Worm (Caenorhabditis elegans) whole organism, early embryonic: ENCODE data around the gene ace-3.
A peak's percentile ranks its signal among the peaks of the same experiment; 100 is the strongest.

Experiments
- B0310.2 ChIP-seq: sonication (generic microtip); optimal IDR thresholded peaks from 2 replicates; lab custom pipeline; 2016; ENCODE audit warnings: mild to moderate bottlenecking, missing genetic modification characterization, missing compliant biosample characterization
- F13C5.2 ChIP-seq: sonication (generic microtip); optimal IDR thresholded peaks from 2 replicates; lab custom pipeline; 2017; ENCODE audit warnings: mild to moderate bottlenecking, missing genetic modification characterization, inconsistent platforms, missing compliant biosample characterization
- aly-1 ChIP-seq: sonication (generic microtip); optimal IDR thresholded peaks from 2 replicates; lab custom pipeline; 2016; ENCODE audit warnings: missing genetic modification characterization, missing compliant biosample characterization
- ama-1 ChIP-seq: fragments of 150-350 bp; optimal IDR thresholded peaks from 2 replicates; lab custom pipeline; 2014
- ceh-13 ChIP-seq: fragments of 200-800 bp; sonication (Bioruptor generic); optimal IDR thresholded peaks from 2 replicates; lab custom pipeline; 2018; ENCODE audit warnings: mild to moderate bottlenecking, missing genetic modification characterization, missing compliant biosample characterization
- ceh-36 ChIP-seq: sonication (generic microtip); optimal IDR thresholded peaks from 2 replicates; lab custom pipeline; 2016; ENCODE audit warnings: missing genetic modification characterization, inconsistent platforms, missing compliant biosample characterization
- ets-7 ChIP-seq: sonication (generic microtip); optimal IDR thresholded peaks from 2 replicates; lab custom pipeline; 2016; ENCODE audit warnings: missing genotype, missing genetic modification characterization, missing compliant biosample characterization
- flt-1 ChIP-seq: fragments of 200-800 bp; sonication (Bioruptor generic); IDR thresholded peaks from 2 replicates; pipeline ENCODE4 v1.3.6; 2022; ENCODE audit warnings: missing genetic modification characterization, missing compliant biosample characterization
- hmbx-1 ChIP-seq: sonication (generic microtip); optimal IDR thresholded peaks from 2 replicates; lab custom pipeline; 2016; ENCODE audit warnings: mild to moderate bottlenecking, missing genetic modification characterization, missing compliant biosample characterization
- hmg-4 ChIP-seq: fragments of 200-800 bp; sonication (Bioruptor generic); optimal IDR thresholded peaks from 2 replicates; lab custom pipeline; 2018; ENCODE audit warnings: mild to moderate bottlenecking, missing genetic modification characterization, missing compliant biosample characterization
- hnd-1 ChIP-seq: sonication (generic microtip); optimal IDR thresholded peaks from 2 replicates; lab custom pipeline; 2016; ENCODE audit warnings: missing genetic modification characterization, missing compliant biosample characterization
- pes-1 ChIP-seq: fragments of 200-800 bp; sonication (Bioruptor generic); IDR thresholded peaks from 2 replicates; pipeline ENCODE4 v1.3.6; 2022; ENCODE audit warnings: missing genetic modification reagents, missing genetic modification characterization, missing compliant biosample characterization
- scrt-1 ChIP-seq: fragments of 200-800 bp; sonication (Bioruptor generic); IDR thresholded peaks from 2 replicates; pipeline ENCODE4 v1.3.6; 2022; ENCODE audit warnings: missing genetic modification characterization, missing compliant biosample characterization
- sea-1 ChIP-seq: fragments of 200-800 bp; sonication (Bioruptor generic); conservative IDR thresholded peaks from 2 replicates; pipeline ENCODE4 v1.3.6; 2022; ENCODE audit warnings: missing genetic modification characterization, missing compliant biosample characterization
- tbx-11 ChIP-seq: fragments of 200-800 bp; sonication (Bioruptor generic); IDR thresholded peaks from 2 replicates; pipeline ENCODE4 v1.3.6; 2022; ENCODE audit warnings: missing genetic modification characterization, missing compliant biosample characterization
- tbx-37 ChIP-seq: fragments of 200-800 bp; sonication (Bioruptor generic); conservative IDR thresholded peaks from 2 replicates; pipeline ENCODE4 v1.3.6; 2022; ENCODE audit warnings: missing genetic modification reagents, missing genetic modification characterization, missing compliant biosample characterization
- tra-4 ChIP-seq: sonication (generic microtip); optimal IDR thresholded peaks from 2 replicates; lab custom pipeline; 2017; ENCODE audit warnings: missing genetic modification characterization, missing compliant biosample characterization

Gene ace-3

DNA sequence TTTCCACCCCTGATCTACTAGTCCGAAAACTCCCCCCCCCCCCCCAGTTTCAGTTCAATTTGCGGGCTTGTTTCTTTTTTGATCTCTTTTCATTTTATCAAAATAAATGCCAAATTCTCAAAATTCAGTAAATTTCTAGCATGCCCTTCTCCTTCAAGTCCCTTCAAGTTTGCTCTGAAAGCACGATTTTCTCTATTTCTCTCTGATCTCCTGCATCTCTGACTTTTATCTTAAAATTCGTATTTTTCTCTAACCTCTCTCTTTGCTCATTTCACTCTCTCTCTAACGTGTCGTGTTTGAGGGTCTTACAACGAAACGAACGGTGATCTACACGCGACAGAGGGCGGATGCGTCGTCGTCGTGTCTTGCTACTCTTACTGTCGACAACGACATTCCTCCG, at the start of gene ace-3:
Gene ace-3, plus strand, starts transcription at position 301 of the 400 bp plus-strand sequence.
- TF ChIP-seq aly-1 (no peak), ceh-13 (no peak), hmbx-1 (tag; lab: Kevin White, UChicago) (no peak), tra-4 (tag; lab: Kevin White, UChicago) (no peak)

DNA sequence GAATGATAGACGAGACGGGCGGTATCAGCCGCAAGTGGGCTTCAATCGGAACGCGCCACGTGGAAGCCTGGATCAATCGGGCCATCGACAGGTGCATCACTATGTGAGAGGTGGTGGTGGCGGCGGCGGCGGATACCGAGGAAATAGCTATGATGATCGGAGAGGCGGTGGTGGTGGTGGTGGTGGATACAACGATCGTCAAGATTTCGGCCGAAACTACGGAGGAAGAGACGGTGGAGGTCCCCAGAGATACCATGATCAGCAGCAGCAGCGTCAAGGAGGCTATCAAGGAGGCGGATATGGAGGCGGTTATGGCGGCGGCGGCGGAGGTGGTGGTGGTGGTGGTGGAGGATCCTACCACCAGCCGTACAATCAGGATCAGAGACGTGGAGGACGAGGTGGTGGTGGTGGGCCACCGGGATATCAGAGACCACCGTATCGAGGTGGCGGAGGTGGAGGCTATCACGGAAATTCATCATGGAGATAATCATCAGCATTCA, 40.0 kb upstream of the ace-3 start:
- TF ChIP-seq scrt-1 (GFP tag; lab: Robert Waterston, UW) (0 out of 2 replicates have a peak, but pooled peaks have one; percentile 56), tbx-37 (GFP tag; lab: Robert Waterston, UW) (no peak), hmbx-1 (tag; lab: Kevin White, UChicago) (no peak), ets-7 (tag; lab: Kevin White, UChicago) (no peak), tbx-11 (GFP tag; lab: Robert Waterston, UW) (no peak), hmg-4 (GFP tag; lab: Kevin White, UChicago) (no peak), ceh-13 (no peak)

DNA sequence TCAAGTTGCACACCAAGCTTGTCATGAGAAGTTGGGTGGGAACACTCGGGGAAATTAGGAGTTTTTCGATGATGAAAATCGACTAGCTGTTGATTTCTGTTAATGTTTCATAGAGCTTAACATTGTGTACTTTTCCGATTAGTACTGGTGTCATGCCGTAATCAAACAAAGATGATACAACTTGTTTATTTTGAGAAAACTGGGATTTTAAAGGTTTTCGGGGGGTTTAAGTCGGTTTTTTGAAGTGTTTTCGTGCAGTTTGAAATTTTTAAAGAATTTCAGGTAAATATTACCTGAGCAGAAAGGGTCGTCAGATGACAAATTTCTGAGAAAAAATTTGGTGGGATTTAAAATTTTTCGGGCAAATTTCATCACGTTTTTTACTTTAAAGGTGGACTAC, 33.9 kb upstream of the ace-3 start, which contains the start of gene eat-2:
Gene eat-2, minus strand, starts transcription at position 101 of the 400 bp plus-strand sequence.
- TF ChIP-seq F13C5.2 (tag; lab: Kevin White, UChicago) (no peak), ets-7 (tag; lab: Kevin White, UChicago) (no peak), tbx-11 (GFP tag; lab: Robert Waterston, UW) (no peak), ceh-36 (no peak), hnd-1 (no peak), ceh-13 (no peak), sea-1 (GFP tag; lab: Robert Waterston, UW) (no peak), aly-1 (no peak)

DNA sequence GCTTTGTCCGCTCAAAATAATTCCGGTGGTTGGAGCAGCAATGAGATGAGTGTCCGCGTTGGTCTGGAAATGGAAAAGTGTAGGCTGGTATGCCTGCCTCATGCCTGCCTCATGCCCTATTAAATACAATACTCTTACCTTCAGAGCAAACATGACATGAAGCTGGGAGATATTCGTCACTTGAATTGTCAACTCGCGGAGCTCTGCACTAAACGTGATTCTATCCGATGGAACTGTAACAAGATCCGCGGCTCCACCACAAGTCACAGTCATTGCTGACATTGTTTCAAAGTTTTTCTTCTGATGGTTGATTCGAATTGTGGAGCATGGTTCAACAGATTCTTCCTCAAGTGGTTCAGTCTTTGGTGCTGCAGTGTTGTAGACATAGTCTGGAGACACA, 32.3 kb upstream of the ace-3 start:
- TF ChIP-seq tbx-37 (GFP tag; lab: Robert Waterston, UW), result no peak
- no peak for TF ChIP-seq hmbx-1 (tag; lab: Kevin White, UChicago)
- TF ChIP-seq sea-1 (GFP tag; lab: Robert Waterston, UW), result no peak
- TF ChIP-seq hnd-1, result no peak
- TF ChIP-seq scrt-1 (GFP tag; lab: Robert Waterston, UW), result no peak
- TF ChIP-seq ceh-13, result no peak
- no peak for TF ChIP-seq ceh-36
- no peak for TF ChIP-seq ama-1 (lab: Kevin White, UChicago)
- no peak for TF ChIP-seq F13C5.2 (tag; lab: Kevin White, UChicago)
- no peak for TF ChIP-seq aly-1
- no peak for TF ChIP-seq tra-4 (tag; lab: Kevin White, UChicago)
- no peak for TF ChIP-seq ets-7 (tag; lab: Kevin White, UChicago)
- TF ChIP-seq flt-1 (GFP tag; lab: Robert Waterston, UW), result no peak
- TF ChIP-seq pes-1 (GFP tag; lab: Robert Waterston, UW), result no peak
- TF ChIP-seq B0310.2, result no peak
- no peak for TF ChIP-seq hmg-4 (GFP tag; lab: Kevin White, UChicago)

DNA sequence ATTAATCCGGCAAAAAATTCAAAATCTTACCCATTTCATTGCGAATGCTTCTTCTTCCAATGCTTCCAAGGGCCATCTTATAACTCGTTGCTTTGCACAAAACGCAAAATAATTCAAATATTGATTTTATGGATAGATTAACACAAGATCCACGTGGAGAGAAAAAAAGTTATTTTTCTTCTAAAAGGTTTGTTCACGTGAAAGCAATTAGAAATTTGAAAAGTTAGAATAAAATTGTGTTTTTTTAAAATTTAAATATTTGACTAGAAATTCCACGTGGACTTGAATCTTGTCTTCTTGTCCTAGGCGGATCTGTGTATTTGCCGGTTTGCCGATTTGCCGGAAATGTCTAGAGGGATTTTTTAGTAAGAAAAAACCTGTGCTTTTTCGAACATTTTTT, 30.3 kb upstream of the ace-3 start, which contains the start of gene Y48B6A.5:
Gene Y48B6A.5, minus strand, starts transcription at position 101 of the 400 bp plus-strand sequence.
- no peak for TF ChIP-seq scrt-1 (GFP tag; lab: Robert Waterston, UW)

DNA sequence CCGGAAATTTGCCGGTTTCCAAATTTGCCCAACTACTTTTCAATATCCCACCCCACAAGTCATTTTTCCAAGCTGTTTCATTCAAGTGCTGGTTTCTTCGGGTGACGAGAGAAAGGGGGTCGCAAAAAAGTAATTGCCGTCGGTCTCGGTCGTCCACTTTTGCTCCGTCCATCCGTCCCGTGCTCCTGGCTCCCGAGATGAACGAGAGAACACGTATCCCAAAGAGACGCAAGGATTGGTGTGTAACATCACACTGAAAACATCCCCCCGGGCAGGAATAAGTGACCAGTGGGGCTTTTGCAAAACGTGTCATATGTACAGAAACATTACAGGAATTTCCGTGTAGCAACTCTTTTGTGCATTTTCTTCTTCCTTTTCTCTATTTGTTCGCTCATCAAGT, 28.8 kb upstream of the ace-3 start:
- no peak for TF ChIP-seq ama-1 (lab: Kevin White, UChicago)
- TF ChIP-seq flt-1 (GFP tag; lab: Robert Waterston, UW), result no peak
- TF ChIP-seq hmbx-1 (tag; lab: Kevin White, UChicago), result no peak
- TF ChIP-seq aly-1, result no peak
- TF ChIP-seq sea-1 (GFP tag; lab: Robert Waterston, UW), result no peak
- TF ChIP-seq scrt-1 (GFP tag; lab: Robert Waterston, UW), result no peak
- no peak for TF ChIP-seq tbx-37 (GFP tag; lab: Robert Waterston, UW)
- no peak for TF ChIP-seq hnd-1
- no peak for TF ChIP-seq B0310.2
- no peak for TF ChIP-seq ceh-36
- TF ChIP-seq pes-1 (GFP tag; lab: Robert Waterston, UW), result no peak

DNA sequence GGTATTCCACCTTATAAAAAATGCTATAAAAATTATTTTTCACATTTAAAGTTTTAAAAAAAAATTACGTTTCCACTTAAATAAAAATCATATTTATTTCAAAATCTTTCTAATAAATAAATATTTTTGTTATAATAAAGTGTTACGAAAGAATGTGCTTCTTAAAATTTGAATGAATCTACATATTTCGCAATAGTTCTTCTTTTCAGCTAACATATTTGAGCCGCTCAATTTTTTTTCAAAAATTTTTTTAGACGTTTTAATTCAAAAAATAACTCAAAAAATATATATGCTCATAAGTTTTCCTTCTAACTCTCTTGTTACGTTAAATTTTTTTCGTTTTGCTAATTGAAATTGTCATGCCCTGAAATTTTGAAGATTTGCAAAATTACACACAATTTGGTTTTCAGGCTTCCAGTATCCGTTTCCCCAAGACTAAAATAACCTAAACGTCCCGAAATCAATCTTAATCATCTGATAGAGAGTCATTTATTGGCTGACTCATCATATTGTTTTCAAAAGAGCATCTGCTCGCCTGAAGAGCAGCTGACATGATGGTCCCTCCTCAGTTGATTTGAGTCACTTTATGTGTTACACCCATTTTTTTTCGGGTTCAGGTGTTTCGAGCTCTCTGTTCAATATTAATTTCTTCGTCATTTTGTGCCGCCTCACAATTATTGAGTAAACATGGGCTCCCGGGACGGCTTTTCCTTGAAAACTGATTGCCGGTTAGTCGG, 27.0 kb upstream of the ace-3 start, which contains the start of gene efhd-1:
Gene efhd-1, plus strand, starts transcription at position 582 of the 737 bp plus-strand sequence.
- TF ChIP-seq scrt-1 (GFP tag; lab: Robert Waterston, UW) (no peak), hnd-1 (no peak), ceh-36 (no peak), B0310.2 (no peak), tbx-11 (GFP tag; lab: Robert Waterston, UW) (no peak), sea-1 (GFP tag; lab: Robert Waterston, UW) (no peak), tra-4 (tag; lab: Kevin White, UChicago) (no peak)

DNA sequence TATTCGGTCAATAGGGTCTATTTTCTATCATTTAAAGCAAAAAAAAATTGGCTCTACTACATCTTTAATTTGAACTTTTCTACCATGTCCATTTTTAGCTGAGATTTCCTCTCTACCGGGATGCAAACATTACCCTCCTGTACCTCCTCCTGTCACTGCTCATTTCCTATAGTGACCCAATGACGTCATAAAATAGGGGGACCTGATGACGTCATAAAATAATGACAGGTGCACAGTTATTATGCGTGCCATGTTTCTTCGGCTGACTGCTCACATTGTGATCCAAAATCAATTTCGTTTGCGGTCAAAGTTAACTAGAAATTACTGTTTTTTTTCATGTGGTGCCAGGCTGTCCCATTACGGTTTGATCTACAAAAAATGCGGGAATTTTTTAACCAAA, 18.5 kb upstream of the ace-3 start:
- no peak for TF ChIP-seq ets-7 (tag; lab: Kevin White, UChicago)
- TF ChIP-seq B0310.2, result peak; percentile 7

DNA sequence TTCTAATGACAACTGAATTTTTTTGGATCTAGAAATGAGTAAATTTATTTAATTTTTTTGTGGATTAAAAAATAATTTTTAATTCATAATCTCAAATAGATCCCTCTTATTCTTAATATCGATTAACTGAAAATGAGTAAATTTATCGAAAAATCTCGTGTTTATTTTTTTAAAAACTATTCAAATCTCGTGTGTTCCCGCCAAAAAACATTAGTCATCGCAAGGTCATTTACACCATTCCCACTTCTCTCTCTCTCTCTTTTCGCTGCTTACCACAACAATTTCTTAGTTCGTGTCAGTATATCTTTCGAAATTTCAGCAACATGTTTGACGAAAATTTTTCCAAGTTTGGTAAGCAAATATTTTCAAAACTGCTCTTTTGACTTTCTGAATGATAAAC, 18.0 kb upstream of the ace-3 start:
- TF ChIP-seq tbx-11 (GFP tag; lab: Robert Waterston, UW) (no peak), hnd-1 (no peak)
